Fruit fly (Drosophila melanogaster) whole organism, pupa: ENCODE results near the gene Inx5.

Experiments used
- CG34367 ChIP-seq: fragments of 200-800 bp; sonication (Bioruptor generic); optimal IDR thresholded peaks from 2 replicates; lab custom pipeline; 2018; ENCODE audit warnings: missing biosample characterization, mild to moderate bottlenecking, missing genetic modification characterization
- CG8301 ChIP-seq: fragments of 200-800 bp; sonication (Bioruptor generic); optimal IDR thresholded peaks from 2 replicates; lab custom pipeline; 2018; ENCODE audit warnings: missing biosample characterization, mild to moderate bottlenecking, missing genetic modification characterization
- Snoo ChIP-seq: fragments of 200-800 bp; sonication (Bioruptor generic); optimal IDR thresholded peaks from 3 replicates; lab custom pipeline; 2017; ENCODE audit warnings: missing biosample characterization, mild to moderate bottlenecking, missing genetic modification characterization, inconsistent platforms
- fd96Ca ChIP-seq: fragments of 200-800 bp; sonication (Bioruptor generic); IDR thresholded peaks from 3 replicates; pipeline ENCODE4 v1.3.6; 2022; ENCODE audit warnings: missing biosample characterization, missing genetic modification characterization

DNA sequence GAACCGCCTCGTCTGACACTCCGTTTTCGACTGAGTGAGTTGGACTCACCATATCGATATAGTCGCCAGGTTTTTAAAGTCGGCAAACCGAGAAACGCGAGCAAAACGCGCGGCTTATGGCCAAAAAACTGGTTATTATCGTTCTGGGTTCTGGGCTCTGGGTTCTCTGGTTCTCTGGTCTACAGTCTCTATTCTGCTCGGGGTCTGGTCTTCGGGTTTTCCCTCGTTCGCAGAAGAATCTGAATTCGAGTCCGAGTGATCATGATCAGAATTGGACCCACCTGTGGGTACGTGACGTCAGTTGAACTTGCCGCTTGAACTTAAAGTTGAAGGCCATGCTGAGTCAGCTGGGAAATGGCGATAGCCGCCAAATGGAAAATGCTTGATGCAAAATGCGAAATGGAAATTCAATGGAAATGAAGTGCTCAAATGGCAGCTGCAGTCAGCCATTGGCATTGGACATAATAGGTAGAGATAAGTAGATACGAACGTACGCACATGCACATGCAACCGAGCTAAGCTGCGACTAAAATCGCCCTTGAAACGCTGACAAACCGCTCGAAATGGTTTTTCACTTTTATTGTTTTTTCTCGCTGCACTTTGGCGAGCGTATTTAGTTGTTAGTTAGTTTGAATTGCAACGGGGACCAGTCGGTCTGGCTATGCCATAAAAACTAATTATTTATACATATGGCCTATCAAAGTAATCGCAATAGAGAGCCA lies 4.3 kb upstream of the Inx5 start, which contains the start of gene CG33939:
- no peak for TF ChIP-seq CG34367 (tag; lab: Kevin White, UChicago)
- no peak for TF ChIP-seq fd96Ca
- no peak for TF ChIP-seq Snoo
- no peak for TF ChIP-seq CG8301 (tag; lab: Kevin White, UChicago)
